Worm (Caenorhabditis elegans): ENCODE results near the gene dsh-2.

- TF ChIP-seq K12H6.12 (tag; optimal IDR thresholded peaks at IDR 0.05): no peak
- no peak for TF ChIP-seq ets-4 (GFP tag; optimal IDR thresholded peaks at IDR 0.05)
- no peak for TF ChIP-seq xnd-1 (tag; optimal IDR thresholded peaks at IDR 0.05)
- no peak for TF ChIP-seq nfyb-1 (GFP tag; IDR thresholded peaks at IDR 0.05)
- TF ChIP-seq snpc-4 (GFP tag; optimal IDR thresholded peaks at IDR 0.05): no peak
- TF ChIP-seq snpc-4 (tag; optimal IDR thresholded peaks at IDR 0.05): no peak
- TF ChIP-seq fkh-3 (tag; optimal IDR thresholded peaks at IDR 0.05): no peak
- TF ChIP-seq ceh-40 (GFP tag; IDR thresholded peaks at IDR 0.05): no peak
- TF ChIP-seq ccch-3 (GFP tag; optimal IDR thresholded peaks at IDR 0.05): no peak
- no peak for TF ChIP-seq pha-4 (tag; optimal IDR thresholded peaks at IDR 0.05)
- TF ChIP-seq aptf-3 (GFP tag; IDR thresholded peaks at IDR 0.05): no peak
- TF ChIP-seq dox-1 (GFP tag; IDR thresholded peaks at IDR 0.05): no peak
- no peak for TF ChIP-seq sptf-2 (GFP tag; optimal IDR thresholded peaks at IDR 0.05)
- TF ChIP-seq F52B5.7 (tag; optimal IDR thresholded peaks at IDR 0.05): no peak
- no peak for TF ChIP-seq mxl-1 (tag; optimal IDR thresholded peaks at IDR 0.05)
Measured at ce11 chrII:5093945-5094344, 13.0 kb upstream of the dsh-2 start, which contains the start of gene C04G6.13.
